Fruit fly (Drosophila melanogaster): Measurements from ENCODE around the gene Hk.
A peak's percentile ranks its signal among the peaks of the same experiment; 100 is the strongest.

The Hk gene

dm6 chrX:10219955-10220354 is 43.3 kb downstream of the Hk start, which contains the start of gene CG34408 (continued):
- TF ChIP-seq prd (optimal IDR thresholded peaks at IDR 0.05) (no peak), prd (GFP tag; IDR thresholded peaks at IDR 0.05) (no peak), sna (GFP tag; IDR thresholded peaks at IDR 0.05; ENCODE audit: partially characterized antibody) (0 out of 2 replicates have a peak, but pooled peaks have one; percentile 40), CG30020 (tag; optimal IDR thresholded peaks at IDR 0.05) (no peak), Dp (GFP tag; optimal IDR thresholded peaks at IDR 0.05) (peak; percentile 42), CG10274 (GFP tag; optimal IDR thresholded peaks at IDR 0.05) (no peak), sisA (GFP tag; IDR thresholded peaks at IDR 0.05) (no peak), z (GFP tag; IDR thresholded peaks at IDR 0.05) (no peak), Gug (GFP tag; IDR thresholded peaks at IDR 0.05) (no peak), CG32772 (GFP tag; IDR thresholded peaks at IDR 0.05) (0 out of 2 replicates have a peak, but pooled peaks have one; percentile 30), CG1024 (GFP tag; IDR thresholded peaks at IDR 0.05) (no peak), CG12659 (GFP tag; optimal IDR thresholded peaks at IDR 0.05) (peak; percentile 3), kah (GFP tag; optimal IDR thresholded peaks at IDR 0.05) (no peak), sug (tag; optimal IDR thresholded peaks at IDR 0.05) (no peak), CG16815 (GFP tag; optimal IDR thresholded peaks at IDR 0.05) (no peak), tup (GFP tag; optimal IDR thresholded peaks at IDR 0.05) (no peak), kni (GFP tag; optimal IDR thresholded peaks at IDR 0.05) (no peak), nau (GFP tag; optimal IDR thresholded peaks at IDR 0.05) (no peak), CG7839 (tag; optimal IDR thresholded peaks at IDR 0.05) (no peak), CoRest (tag; optimal IDR thresholded peaks at IDR 0.05) (peak; percentile 11), CG1529 (GFP tag; optimal IDR thresholded peaks at IDR 0.05) (no peak), CG2875 (GFP tag; optimal IDR thresholded peaks at IDR 0.05) (no peak), CG14441 (GFP tag; IDR thresholded peaks at IDR 0.05) (no peak), CG6175 (GFP tag; IDR thresholded peaks at IDR 0.05) (no peak), CG3995 (GFP tag; optimal IDR thresholded peaks at IDR 0.05) (no peak), Myb (GFP tag; optimal IDR thresholded peaks at IDR 0.05) (peak; percentile 67), YL-1 (GFP tag; optimal IDR thresholded peaks at IDR 0.05) (peak; percentile 83), ap (GFP tag; IDR thresholded peaks at IDR 0.05) (no peak), Bdp1 (GFP tag; optimal IDR thresholded peaks at IDR 0.05) (no peak), unc-4 (GFP tag; IDR thresholded peaks at IDR 0.05; ENCODE audit: partially characterized antibody) (peak; percentile 54), CG3065 (GFP tag; optimal IDR thresholded peaks at IDR 0.05) (no peak), Scr (GFP tag; IDR thresholded peaks at IDR 0.05; ENCODE audit: partially characterized antibody) (peak; percentile 20; the same call in 1 of the 2 replicates), ems (GFP tag; optimal IDR thresholded peaks at IDR 0.05) (no peak), chn (GFP tag; optimal IDR thresholded peaks at IDR 0.05) (no peak), mirr (GFP tag; optimal IDR thresholded peaks at IDR 0.05) (no peak), MBD-R2 (GFP tag; IDR thresholded peaks at IDR 0.05) (peak; percentile 45), phol (tag; optimal IDR thresholded peaks at IDR 0.05) (peak; percentile 48), bbx (GFP tag; IDR thresholded peaks at IDR 0.05; ENCODE audit: partially characterized antibody) (peak; percentile 48; the same call in 1 of the 2 replicates), Vsx1 (GFP tag; optimal IDR thresholded peaks at IDR 0.05) (no peak), Nf-YA (GFP tag; IDR thresholded peaks at IDR 0.05) (no peak), sqz (GFP tag; optimal IDR thresholded peaks at IDR 0.05) (peak; percentile 80), ham (GFP tag; IDR thresholded peaks at IDR 0.05) (no peak), CG15514 (GFP tag; optimal IDR thresholded peaks at IDR 0.05) (peak; percentile 20), CG11723 (GFP tag; optimal IDR thresholded peaks at IDR 0.05) (no peak), Mrtf (GFP tag; IDR thresholded peaks at IDR 0.05) (no peak), psq (GFP tag; optimal IDR thresholded peaks at IDR 0.05) (no peak), Dll (GFP tag; IDR thresholded peaks at IDR 0.05; ENCODE audit: partially characterized antibody) (peak; percentile 46; the same call in 2 of the 4 replicates), CG6689 (GFP tag; IDR thresholded peaks at IDR 0.05) (no peak), br (optimal IDR thresholded peaks at IDR 0.05) (no peak), CG34224 (GFP tag; IDR thresholded peaks at IDR 0.05; ENCODE audit: partially characterized antibody) (0 out of 3 replicates have a peak, but pooled peaks have one; percentile 52), unpg (GFP tag; optimal IDR thresholded peaks at IDR 0.05) (no peak)

All from whole organism, embryonic.